Fruit fly (Drosophila melanogaster): ENCODE results near the gene CG46412.

dm6 chr3L:11548009-11548408 lies 15.9 kb downstream of the CG46412 start:
- TF ChIP-seq h (optimal IDR thresholded peaks at IDR 0.05) (no peak), psq (optimal IDR thresholded peaks at IDR 0.05) (no peak), insv (optimal IDR thresholded peaks at IDR 0.05) (no peak), Myc (optimal IDR thresholded peaks at IDR 0.05) (no peak), ttk (optimal IDR thresholded peaks at IDR 0.05) (no peak)

All from Kc167 (cell line).